Worm (Caenorhabditis elegans): ENCODE measurements around the gene F49C12.11.

DNA sequence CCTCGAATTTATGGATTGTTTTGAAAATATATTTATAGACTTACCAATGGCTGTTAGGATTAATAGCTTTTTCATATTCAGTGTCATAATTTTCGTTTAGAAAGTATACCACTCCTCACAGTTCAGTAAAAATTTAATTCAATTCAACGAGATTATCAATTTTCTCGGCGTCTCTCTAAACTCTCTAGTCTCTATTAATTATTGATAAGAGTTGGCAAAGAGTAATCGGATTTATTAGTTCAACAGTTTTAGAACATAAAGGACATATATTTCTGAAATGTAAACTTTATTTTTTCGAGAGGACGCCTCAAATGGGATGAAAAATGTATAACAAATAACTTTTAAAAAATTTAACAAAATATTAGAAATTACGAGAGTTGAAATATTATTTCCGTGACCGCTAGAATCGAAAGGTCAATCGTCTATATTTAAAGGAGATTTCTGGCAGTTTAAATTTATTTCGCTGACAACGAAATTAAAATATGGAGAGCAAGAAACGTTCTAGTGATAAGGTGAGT is 4.9 kb downstream of the F49C12.11 start, which contains the start of the genes nspg-11 and F49C12.15:
- no peak for TF ChIP-seq ztf-11 (tag; optimal IDR thresholded peaks at IDR 0.05)
- TF ChIP-seq aly-2 (tag; optimal IDR thresholded peaks at IDR 0.05), result no peak
- no peak for TF ChIP-seq unc-39 (tag; optimal IDR thresholded peaks at IDR 0.05)
- TF ChIP-seq nhr-6 (tag; optimal IDR thresholded peaks at IDR 0.05), result no peak
- no peak for TF ChIP-seq nhr-12 (tag; optimal IDR thresholded peaks at IDR 0.05)
- TF ChIP-seq lin-39 (tag; optimal IDR thresholded peaks at IDR 0.05), result no peak
